Fruit fly (Drosophila melanogaster): ENCODE results near the gene MME1.

MME1 gene

dm6 chr2L:7026988-7027908 is at the start of gene MME1, which contains the start of gene CG31908 (continued):
- peak; percentile 69 for TF ChIP-seq CG3838 (GFP tag; optimal IDR thresholded peaks at IDR 0.05)
- peak; percentile 67 for TF ChIP-seq E2f2 (GFP tag; IDR thresholded peaks at IDR 0.05)
- peak; percentile 4 for TF ChIP-seq her (GFP tag; optimal IDR thresholded peaks at IDR 0.05)
- no peak for TF ChIP-seq Hand (GFP tag; optimal IDR thresholded peaks at IDR 0.05)
- peak; percentile 53 for TF ChIP-seq nerfin-1 (tag; optimal IDR thresholded peaks at IDR 0.05)
- TF ChIP-seq CG42726 (GFP tag; IDR thresholded peaks at IDR 0.05; ENCODE audit: partially characterized antibody): 0 out of 2 replicates have a peak, but pooled peaks have one; percentile 9
- peak; percentile 78 for TF ChIP-seq vnd (GFP tag; IDR thresholded peaks at IDR 0.05; ENCODE audit: partially characterized antibody)
- TF ChIP-seq chinmo (GFP tag; IDR thresholded peaks at IDR 0.05; ENCODE audit: partially characterized antibody): 0 out of 4 replicates have a peak, but pooled peaks have one; percentile 52
- TF ChIP-seq CG4360 (GFP tag; IDR thresholded peaks at IDR 0.05): peak; percentile 99
- TF ChIP-seq CG1603 (tag; optimal IDR thresholded peaks at IDR 0.05): peak; percentile 42
- peak; percentile 56 for TF ChIP-seq CG12659 (GFP tag; optimal IDR thresholded peaks at IDR 0.05)
- peak; percentile 41 for TF ChIP-seq CG10267 (tag; optimal IDR thresholded peaks at IDR 0.05)
- peak; percentile 79 for TF ChIP-seq Bgb (GFP tag; IDR thresholded peaks at IDR 0.05; ENCODE audit: partially characterized antibody)
- peak; percentile 60 for TF ChIP-seq amos (GFP tag; IDR thresholded peaks at IDR 0.05; ENCODE audit: partially characterized antibody)
- TF ChIP-seq Aef1 (GFP tag; IDR thresholded peaks at IDR 0.05): peak; percentile 20; the same call in 1 of the 3 replicates
- TF ChIP-seq Antp (GFP tag; optimal IDR thresholded peaks at IDR 0.05): peak; percentile 30
- 0 out of 3 replicates have a peak, but pooled peaks have one; percentile 38 for TF ChIP-seq Dbx (GFP tag; IDR thresholded peaks at IDR 0.05)
- no peak for TF ChIP-seq sr (GFP tag; IDR thresholded peaks at IDR 0.05)
- TF ChIP-seq E2f1 (GFP tag; IDR thresholded peaks at IDR 0.05): no peak
- no peak for TF ChIP-seq PHDP (tag; optimal IDR thresholded peaks at IDR 0.05)
- TF ChIP-seq z (GFP tag; IDR thresholded peaks at IDR 0.05): no peak
- TF ChIP-seq phol (tag; optimal IDR thresholded peaks at IDR 0.05): peak; percentile 18
- peak; percentile 94 for TF ChIP-seq Med (GFP tag)
- no peak for TF ChIP-seq CG6683 (GFP tag; optimal IDR thresholded peaks at IDR 0.05)
- TF ChIP-seq Ets97D (GFP tag; optimal IDR thresholded peaks at IDR 0.05): peak; percentile 71
- peak; percentile 98 for TF ChIP-seq CG4617 (GFP tag; optimal IDR thresholded peaks at IDR 0.05; ENCODE audit: borderline replicate concordance)
- peak; percentile 6 for TF ChIP-seq Hr3 (GFP tag; optimal IDR thresholded peaks at IDR 0.05)
- peak; percentile 69; the same call in 2 of the 3 replicates for TF ChIP-seq CG7963 (GFP tag; IDR thresholded peaks at IDR 0.05; ENCODE audit: partially characterized antibody)
- peak; percentile 6 for TF ChIP-seq Dad (GFP tag; optimal IDR thresholded peaks at IDR 0.05)
- TF ChIP-seq Dref (GFP tag; IDR thresholded peaks at IDR 0.05): peak; percentile 70
- peak; percentile 15 for TF ChIP-seq CG3281 (GFP tag; optimal IDR thresholded peaks at IDR 0.05)
- peak; percentile 91 for TF ChIP-seq CG2116 (GFP tag; optimal IDR thresholded peaks at IDR 0.05)
- peak; percentile 36 for TF ChIP-seq CG30403 (GFP tag; optimal IDR thresholded peaks at IDR 0.05)
- TF ChIP-seq HLH4C (GFP tag; IDR thresholded peaks at IDR 0.05; ENCODE audit: partially characterized antibody): peak; percentile 92
- peak; percentile 12 for TF ChIP-seq unpg (GFP tag; optimal IDR thresholded peaks at IDR 0.05)
- TF ChIP-seq ind (GFP tag; optimal IDR thresholded peaks at IDR 0.05): peak; percentile 43
- peak; percentile 57 for TF ChIP-seq MBD-R2 (GFP tag; IDR thresholded peaks at IDR 0.05)
- TF ChIP-seq sna (GFP tag; IDR thresholded peaks at IDR 0.05; ENCODE audit: partially characterized antibody): peak; percentile 82
